Worm (Caenorhabditis elegans) whole organism, young adult: ENCODE data around the gene C16D2.1.

Experiments
- Y56A3A.18 ChIP-seq: fragments of 200-800 bp; sonication (Bioruptor generic); IDR thresholded peaks from 2 replicates; pipeline ENCODE4 v1.3.6; 2022; ENCODE audit warnings: missing genetic modification reagents, missing genetic modification characterization, missing compliant biosample characterization
- ama-1 ChIP-seq, 3 experiments: fragments of 150-350 bp in 1 of 3; sonication (generic microtip) in 2 of 3; optimal IDR thresholded peaks; 2 replicates each; lab custom pipeline; 2014 to 2018; ENCODE audit warnings: missing biosample characterization in 2 of 3, missing genetic modification characterization in 2 of 3, missing genetic modification reagents in 2 of 3
- aptf-2 ChIP-seq: fragments of 200-800 bp; sonication (Bioruptor generic); conservative IDR thresholded peaks from 2 replicates; pipeline ENCODE4 v1.3.6; 2022; ENCODE audit warnings: missing genetic modification reagents, missing genetic modification characterization, missing compliant biosample characterization
- lin-26 ChIP-seq: fragments of 200-800 bp; sonication (Bioruptor generic); IDR thresholded peaks from 2 replicates; pipeline ENCODE4 v1.3.6; 2022; ENCODE audit warnings: missing genetic modification reagents, missing genetic modification characterization, missing compliant biosample characterization
- pha-4 ChIP-seq: fragments of 150-350 bp; sonication (generic microtip); optimal IDR thresholded peaks from 2 replicates; lab custom pipeline; 2014; ENCODE audit warnings: missing biosample characterization, missing genetic modification reagents, missing genetic modification characterization
- unc-62 ChIP-seq: fragments of 150-350 bp; optimal IDR thresholded peaks from 2 replicates; lab custom pipeline; 2014; ENCODE audit warnings: missing biosample characterization, missing genetic modification reagents, missing genetic modification characterization
- ztf-26 ChIP-seq: sonication (generic microtip); optimal IDR thresholded peaks from 2 replicates; lab custom pipeline; 2017; ENCODE audit warnings: missing genetic modification characterization, missing compliant biosample characterization

- TF ChIP-seq ztf-26 (tag; lab: Kevin White, UChicago) (no peak), pha-4 (tag; lab: Kevin White, UChicago) (no peak), unc-62 (no peak), Y56A3A.18 (GFP tag; lab: Robert Waterston, UW) (no peak), lin-26 (no peak), aptf-2 (GFP tag; lab: Robert Waterston, UW) (no peak), ama-1 (optimal IDR thresholded peaks at IDR 0.05; lab: Kevin White, UChicago) (no peak), ama-1 (GFP tag; optimal IDR thresholded peaks at IDR 0.05; lab: Kevin White, UChicago) (no peak)
Observed at ce11 chrII:9127379-9127778, 4.1 kb upstream of the C16D2.1 start.
